Fruit fly (Drosophila melanogaster): ENCODE data around the gene Unc50.
A peak's percentile ranks its signal among the peaks of the same experiment; 100 is the strongest.

The Unc50 gene

dm6 chr3R:8659200-8659897, 17.1 kb downstream of the Unc50 start:
- TF ChIP-seq Snoo (tag; optimal IDR thresholded peaks at IDR 0.05) (peak; percentile 49), CG14655 (GFP tag; optimal IDR thresholded peaks at IDR 0.05) (peak; percentile 69), gl (tag; optimal IDR thresholded peaks at IDR 0.05) (peak; percentile 36), Ets98B (GFP tag; IDR thresholded peaks at IDR 0.05) (peak; percentile 77), CG8159 (tag; optimal IDR thresholded peaks at IDR 0.05) (peak; percentile 65), D1 (tag; optimal IDR thresholded peaks at IDR 0.05) (no peak), CG13204 (GFP tag; optimal IDR thresholded peaks at IDR 0.05) (no peak), Pif1B (GFP tag; optimal IDR thresholded peaks at IDR 0.05) (peak; percentile 48), CG10348 (GFP tag; IDR thresholded peaks at IDR 0.05) (no peak), CG15710 (tag; optimal IDR thresholded peaks at IDR 0.05) (peak; percentile 50), EcR (GFP tag; optimal IDR thresholded peaks at IDR 0.05) (peak; percentile 59), CG9948 (tag; optimal IDR thresholded peaks at IDR 0.05) (peak; percentile 30), CG32121 (GFP tag; IDR thresholded peaks at IDR 0.05) (peak; percentile 75), CG34367 (tag; optimal IDR thresholded peaks at IDR 0.05) (peak; percentile 16), CG12605 (GFP tag; IDR thresholded peaks at IDR 0.05) (no peak; the same call in 1 of the 2 replicates), fd96Ca (GFP tag; IDR thresholded peaks at IDR 0.05) (no peak), CG4496 (GFP tag; IDR thresholded peaks at IDR 0.05) (peak; percentile 81), rn (GFP tag; IDR thresholded peaks at IDR 0.05) (peak; percentile 34; the same call in 1 of the 2 replicates), CG17806 (tag; optimal IDR thresholded peaks at IDR 0.05) (peak; percentile 40), CG8301 (tag; optimal IDR thresholded peaks at IDR 0.05) (peak; percentile 54), Pif1A (GFP tag; optimal IDR thresholded peaks at IDR 0.05) (peak; percentile 53)

- TF ChIP-seq CG9948 (tag; optimal IDR thresholded peaks at IDR 0.05) (no peak), CG12605 (GFP tag; IDR thresholded peaks at IDR 0.05) (0 out of 2 replicates have a peak, but pooled peaks have one; percentile 42), EcR (GFP tag; optimal IDR thresholded peaks at IDR 0.05) (peak; percentile 7), fd96Ca (GFP tag; IDR thresholded peaks at IDR 0.05) (peak; percentile 32; the same call in 1 of the 3 replicates), CG8301 (tag; optimal IDR thresholded peaks at IDR 0.05) (no peak), Ets98B (GFP tag; IDR thresholded peaks at IDR 0.05) (peak; percentile 23; the same call in 1 of the 2 replicates)
Observed at dm6 chr3R:8658688-8659087, 17.7 kb downstream of the Unc50 start.

- TF ChIP-seq CG32121 (GFP tag; IDR thresholded peaks at IDR 0.05) (no peak), gl (tag; optimal IDR thresholded peaks at IDR 0.05) (no peak), CG12605 (GFP tag; IDR thresholded peaks at IDR 0.05) (no peak), CG4496 (GFP tag; IDR thresholded peaks at IDR 0.05) (no peak), D1 (tag; optimal IDR thresholded peaks at IDR 0.05) (no peak), CG14655 (GFP tag; optimal IDR thresholded peaks at IDR 0.05) (no peak), Snoo (tag; optimal IDR thresholded peaks at IDR 0.05) (no peak), CG34367 (tag; optimal IDR thresholded peaks at IDR 0.05) (no peak), CG9948 (tag; optimal IDR thresholded peaks at IDR 0.05) (no peak), CG15710 (tag; optimal IDR thresholded peaks at IDR 0.05) (no peak), Ets98B (GFP tag; IDR thresholded peaks at IDR 0.05) (no peak), CG10348 (GFP tag; IDR thresholded peaks at IDR 0.05) (no peak), fd96Ca (GFP tag; IDR thresholded peaks at IDR 0.05) (no peak), rn (GFP tag; IDR thresholded peaks at IDR 0.05) (no peak), CG8159 (tag; optimal IDR thresholded peaks at IDR 0.05) (no peak), CG13204 (GFP tag; optimal IDR thresholded peaks at IDR 0.05) (no peak)
Observed at dm6 chr3R:8654666-8655065, 21.7 kb downstream of the Unc50 start, which contains the start of gene CG42489. Gene CG42489 (minus strand): TSS chr3R:8654766.

- TF ChIP-seq CG17806 (tag; optimal IDR thresholded peaks at IDR 0.05) (no peak), CG14655 (GFP tag; optimal IDR thresholded peaks at IDR 0.05) (no peak), rn (GFP tag; IDR thresholded peaks at IDR 0.05) (no peak), CG13204 (GFP tag; optimal IDR thresholded peaks at IDR 0.05) (no peak), CG15710 (tag; optimal IDR thresholded peaks at IDR 0.05) (no peak), Pif1B (GFP tag; optimal IDR thresholded peaks at IDR 0.05) (no peak), Pif1A (GFP tag; optimal IDR thresholded peaks at IDR 0.05) (no peak), fd96Ca (GFP tag; IDR thresholded peaks at IDR 0.05) (no peak)
Observed at dm6 chr3R:8654058-8654457, 22.4 kb downstream of the Unc50 start.

dm6 chr3R:8652731-8653130, 23.7 kb downstream of the Unc50 start, which contains the start of the genes Sys1 and Dhod:
Gene Sys1 (plus strand): TSS chr3R:8652821.
Gene Dhod (minus strand): TSS chr3R:8652916.
- TF ChIP-seq CG32121 (GFP tag; IDR thresholded peaks at IDR 0.05), result peak; percentile 70
- peak; percentile 38 for TF ChIP-seq CG8159 (tag; optimal IDR thresholded peaks at IDR 0.05)
- TF ChIP-seq CG12605 (GFP tag; IDR thresholded peaks at IDR 0.05), result no peak; the same call in 1 of the 2 replicates
- peak; percentile 59; the same call in 1 of the 2 replicates for TF ChIP-seq rn (GFP tag; IDR thresholded peaks at IDR 0.05)
- peak; percentile 91 for TF ChIP-seq CG4496 (GFP tag; IDR thresholded peaks at IDR 0.05)
- no peak for TF ChIP-seq CG10348 (GFP tag; IDR thresholded peaks at IDR 0.05)
- no peak for TF ChIP-seq EcR (GFP tag; optimal IDR thresholded peaks at IDR 0.05)
- TF ChIP-seq CG9948 (tag; optimal IDR thresholded peaks at IDR 0.05), result peak; percentile 25
- peak; percentile 53 for TF ChIP-seq CG15710 (tag; optimal IDR thresholded peaks at IDR 0.05)
- TF ChIP-seq CG8301 (tag; optimal IDR thresholded peaks at IDR 0.05), result peak; percentile 50
- peak; percentile 69; the same call in 2 of the 3 replicates for TF ChIP-seq fd96Ca (GFP tag; IDR thresholded peaks at IDR 0.05)
- peak; percentile 33 for TF ChIP-seq Snoo (tag; optimal IDR thresholded peaks at IDR 0.05)
- no peak for TF ChIP-seq gl (tag; optimal IDR thresholded peaks at IDR 0.05)
- TF ChIP-seq CG13204 (GFP tag; optimal IDR thresholded peaks at IDR 0.05), result no peak
- peak; percentile 83 for TF ChIP-seq Pif1A (GFP tag; optimal IDR thresholded peaks at IDR 0.05)
- TF ChIP-seq CG17806 (tag; optimal IDR thresholded peaks at IDR 0.05), result peak; percentile 61
- no peak for TF ChIP-seq CG34367 (tag; optimal IDR thresholded peaks at IDR 0.05)
- peak; percentile 65 for TF ChIP-seq Pif1B (GFP tag; optimal IDR thresholded peaks at IDR 0.05)
- peak; percentile 70 for TF ChIP-seq Ets98B (GFP tag; IDR thresholded peaks at IDR 0.05)
- peak; percentile 54 for TF ChIP-seq CG14655 (GFP tag; optimal IDR thresholded peaks at IDR 0.05)
- no peak for TF ChIP-seq D1 (tag; optimal IDR thresholded peaks at IDR 0.05)

All from whole organism, pupa.